Fruit fly (Drosophila melanogaster) whole organism, wandering third instar larva: ENCODE results near the gene Nup133.

ENCODE experiments used
- CrebA ChIP-seq: fragments of 200-800 bp; sonication (Bioruptor generic); optimal IDR thresholded peaks from 2 replicates; lab custom pipeline; 2016; ENCODE audit warnings: missing biosample characterization, mild to moderate bottlenecking, missing genetic modification characterization, borderline replicate concordance
- Hr83 ChIP-seq: fragments of 200-300 bp; sonication (Bioruptor generic); optimal IDR thresholded peaks from 2 replicates; lab custom pipeline; 2016; ENCODE audit warnings: missing biosample characterization, mild to moderate bottlenecking, missing genetic modification characterization, moderate library complexity; ENCODE audit not compliant: poor library complexity, severe bottlenecking
- N ChIP-seq: fragments of >200 bp; optimal IDR thresholded peaks from 2 replicates; lab custom pipeline; 2018; ENCODE audit warnings: missing biosample characterization, missing external identifiers, missing genetic modification characterization
- OdsH ChIP-seq: fragments of 200-800 bp; sonication (Bioruptor generic); optimal IDR thresholded peaks from 2 replicates; lab custom pipeline; 2016; ENCODE audit warnings: missing biosample characterization, mild to moderate bottlenecking, missing genetic modification characterization
- Rel ChIP-seq, 2 experiments: fragments of 200-800 bp; sonication (Bioruptor generic) in 1 of 2; optimal IDR thresholded peaks; 2 replicates in 1 of 2; 3 replicates in 1 of 2; lab custom pipeline; 2016 to 2019; ENCODE audit warnings: mild to moderate bottlenecking in 2 of 2, missing biosample characterization in 2 of 2, missing genetic modification characterization in 2 of 2, moderate library complexity in 1 of 2
- Vsx2 ChIP-seq: fragments of 200-300, 225-300 bp; sonication (Bioruptor generic); optimal IDR thresholded peaks from 2 replicates; lab custom pipeline; 2018; ENCODE audit warnings: missing biosample characterization, missing genetic modification characterization; ENCODE audit not compliant: partially characterized antibody
- brk ChIP-seq: fragments of 200-800 bp; sonication (Bioruptor generic); optimal IDR thresholded peaks from 2 replicates; lab custom pipeline; 2016; ENCODE audit warnings: missing biosample characterization, mild to moderate bottlenecking, missing genetic modification characterization
- dl ChIP-seq, 2 experiments: fragments of 175-275, 200-275 bp in 1 of 2; fragments of 200-275 bp in 1 of 2; sonication (Bioruptor generic); optimal IDR thresholded peaks; lab custom pipeline; 2018; ENCODE audit warnings: mild to moderate bottlenecking in 2 of 2, missing biosample characterization in 2 of 2, missing genetic modification characterization in 2 of 2, moderate library complexity in 2 of 2; ENCODE audit not compliant: partially characterized antibody in 2 of 2, insufficient read depth in 1 of 2
- ey ChIP-seq: fragments of 200-800 bp; sonication (Bioruptor generic); optimal IDR thresholded peaks from 2 replicates; lab custom pipeline; 2016; ENCODE audit warnings: missing biosample characterization, missing genetic modification characterization
- pan ChIP-seq: fragments of >200 bp; optimal IDR thresholded peaks from 2 replicates; lab custom pipeline; 2017
- rgr ChIP-seq: fragments of 200-800 bp; sonication (Bioruptor generic); optimal IDR thresholded peaks from 3 replicates; lab custom pipeline; 2016; ENCODE audit warnings: missing biosample characterization, mild to moderate bottlenecking, missing genetic modification characterization
- sage ChIP-seq: fragments of 200-800 bp; sonication (Bioruptor generic); optimal IDR thresholded peaks from 2 replicates; lab custom pipeline; 2016; ENCODE audit warnings: missing biosample characterization, mild to moderate bottlenecking, missing genetic modification characterization
- tai ChIP-seq: sonication (Bioruptor generic); optimal IDR thresholded peaks from 2 replicates; lab custom pipeline; 2016; ENCODE audit warnings: missing biosample characterization, missing genetic modification characterization

The Nup133 gene

dm6 chr3R:22733751-22734150 lies 43.3 kb downstream of the Nup133 start, which contains the start of gene Takl2:
TSS of gene Takl2 (minus strand) at chr3R:22733851.
- TF ChIP-seq sage (no peak), Rel (GFP tag; optimal IDR thresholded peaks at IDR 0.05; lab: Kevin White, UChicago) (no peak), Rel (tag; optimal IDR thresholded peaks at IDR 0.05; lab: Kevin White, UChicago) (no peak), tai (no peak), Vsx2 (GFP tag; lab: Kevin White, UChicago) (no peak), pan (no peak), rgr (GFP tag; lab: Kevin White, UChicago) (no peak), OdsH (no peak), brk (no peak), N (GFP tag; lab: Kevin White, UChicago) (no peak), dl (GFP tag; optimal IDR thresholded peaks at IDR 0.05; lab: Kevin White, UChicago; ENCODE audit: insufficient read depth in 1 of 2, partially characterized antibody in 2 of 2) (no peak), Hr83 (no peak)
- TF ChIP-seq, all 38 proteins: peak for 0

DNA sequence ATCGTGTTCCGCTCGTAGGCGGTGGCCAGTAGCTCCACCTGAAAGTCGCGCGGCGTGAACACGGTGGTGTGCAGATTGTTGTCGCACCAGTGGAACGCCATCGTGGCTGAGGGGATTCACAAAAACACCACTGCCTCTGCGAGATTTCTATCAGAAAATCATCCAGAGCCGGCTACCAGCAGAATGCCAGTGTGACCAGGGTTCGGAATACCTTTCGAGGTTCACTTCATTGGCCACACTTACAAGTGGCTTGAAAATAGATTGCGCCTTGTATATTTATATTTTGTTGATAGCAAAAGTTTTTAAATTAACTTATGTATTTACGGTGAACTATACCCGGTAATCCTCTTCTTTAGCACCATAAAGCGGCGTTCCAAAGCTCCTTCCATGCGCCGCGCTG lies 50.5 kb downstream of the Nup133 start, which contains the start of the genes Dcr-1 and CG6985:
Gene Dcr-1, minus strand, starts transcription at position 162 of the 400 bp plus-strand sequence.
Gene CG6985, plus strand, starts transcription at position 221 of the 400 bp plus-strand sequence.
- TF ChIP-seq Rel (GFP tag; optimal IDR thresholded peaks at IDR 0.05; lab: Kevin White, UChicago) (no peak), Rel (tag; optimal IDR thresholded peaks at IDR 0.05; lab: Kevin White, UChicago) (peak; percentile 91), CrebA (GFP tag; lab: Kevin White, UChicago) (no peak), dl (GFP tag; optimal IDR thresholded peaks at IDR 0.05; lab: Kevin White, UChicago; ENCODE audit: insufficient read depth in 1 of 2, partially characterized antibody in 2 of 2) (no peak), ey (GFP tag; lab: Kevin White, UChicago) (no peak)
